Fruit fly (Drosophila melanogaster) whole organism, adult: ENCODE measurements around the gene Psn.

ENCODE experiments used
- CG11617 ChIP-seq: fragments of 200-800 bp; sonication (Bioruptor generic); optimal IDR thresholded peaks from 2 replicates; lab custom pipeline; 2017; ENCODE audit warnings: mild to moderate bottlenecking, missing biosample characterization, missing genetic modification reagents, missing genetic modification characterization
- CG14711 ChIP-seq: fragments of 200-800 bp; sonication (Bioruptor generic); optimal IDR thresholded peaks from 2 replicates; lab custom pipeline; 2018; ENCODE audit warnings: missing biosample characterization, mild to moderate bottlenecking, missing genetic modification characterization, moderate library complexity
- CG1620 ChIP-seq: fragments of 200-800 bp; sonication (Bioruptor generic); optimal IDR thresholded peaks from 2 replicates; lab custom pipeline; 2016; ENCODE audit warnings: missing biosample characterization, missing genetic modification characterization
- CG33017 ChIP-seq: fragments of 200-800 bp; sonication (Bioruptor generic); optimal IDR thresholded peaks from 2 replicates; lab custom pipeline; 2018; ENCODE audit warnings: missing biosample characterization, mild to moderate bottlenecking, missing genetic modification characterization, moderate library complexity
- Clk ChIP-seq: fragments of 200-800 bp; sonication (Bioruptor generic); optimal IDR thresholded peaks from 2 replicates; lab custom pipeline; 2017; ENCODE audit warnings: missing biosample characterization, missing genetic modification characterization
- Crg-1 ChIP-seq: fragments of 200-800 bp; sonication (Bioruptor generic); optimal IDR thresholded peaks from 2 replicates; lab custom pipeline; 2016; ENCODE audit warnings: missing biosample characterization, missing genetic modification characterization
- Hr96 ChIP-seq: fragments of 200-800 bp; sonication (Bioruptor generic); optimal IDR thresholded peaks from 2 replicates; lab custom pipeline; 2016; ENCODE audit warnings: missing biosample characterization, missing genetic modification characterization
- Mnt ChIP-seq: fragments of 200-800 bp; sonication (Bioruptor generic); optimal IDR thresholded peaks from 2 replicates; lab custom pipeline; 2016; ENCODE audit warnings: missing biosample characterization, mild to moderate bottlenecking, missing genetic modification characterization
- bab1 ChIP-seq: fragments of 200-800 bp; sonication (Bioruptor generic); optimal IDR thresholded peaks from 3 replicates; lab custom pipeline; 2019; ENCODE audit warnings: missing biosample characterization, mild to moderate bottlenecking, missing genetic modification characterization, moderate library complexity
- cic ChIP-seq: fragments of 200-800 bp; sonication (Bioruptor generic); optimal IDR thresholded peaks from 2 replicates; lab custom pipeline; 2017; ENCODE audit warnings: missing biosample characterization, mild to moderate bottlenecking, missing genetic modification characterization, moderate library complexity
- cnc ChIP-seq, 2 experiments: fragments of >200 bp; optimal IDR thresholded peaks; 2 replicates each; lab custom pipeline; 2017
- kay ChIP-seq: fragments of 200-800 bp; sonication (Bioruptor generic); peaks from one replicate; lab custom pipeline; 2016; ENCODE audit warnings: missing biosample characterization, missing genetic modification characterization, borderline replicate concordance
- pad ChIP-seq: fragments of 200-800 bp; sonication (Bioruptor generic); optimal IDR thresholded peaks from 3 replicates; lab custom pipeline; 2017; ENCODE audit warnings: missing biosample characterization, missing genetic modification characterization, mild to moderate bottlenecking, moderate library complexity, missing genetic modification reagents
- tj ChIP-seq: fragments of 200-800 bp; sonication (Bioruptor generic); optimal IDR thresholded peaks from 3 replicates; lab custom pipeline; 2017; ENCODE audit warnings: missing biosample characterization, mild to moderate bottlenecking, missing genetic modification characterization, moderate library complexity

- TF ChIP-seq CG1620 (GFP tag; lab: Kevin White, UChicago) (no peak), kay (GFP tag; lab: Kevin White, UChicago) (no peak), cic (GFP tag; lab: Kevin White, UChicago) (no peak), bab1 (GFP tag; lab: Kevin White, UChicago) (no peak), tj (GFP tag; lab: Kevin White, UChicago) (no peak), CG14711 (tag; lab: Kevin White, UChicago) (no peak), Mnt (GFP tag; lab: Kevin White, UChicago) (no peak), cnc (optimal IDR thresholded peaks at IDR 0.05; lab: Kevin White, UChicago) (no peak), Clk (GFP tag; lab: Kevin White, UChicago) (no peak), pad (GFP tag; lab: Kevin White, UChicago) (no peak), CG11617 (no peak), CG33017 (no peak), Crg-1 (GFP tag; lab: Kevin White, UChicago) (no peak), Hr96 (GFP tag; lab: Kevin White, UChicago) (no peak)
Observed at dm6 chr3L:20410345-20410744, 21.9 kb upstream of the Psn start, which contains the start of gene CG13248.
